Worm (Caenorhabditis elegans) whole organism, L4 larva: ENCODE data around the gene cal-4.

Experiments
- F26F4.8 ChIP-seq: fragments of 200-800 bp; sonication (Bioruptor generic); conservative IDR thresholded peaks from 2 replicates; pipeline ENCODE4 v1.3.6; 2022; ENCODE audit warnings: missing genetic modification characterization, missing compliant biosample characterization
- F37D6.2 ChIP-seq: sonication (generic microtip); optimal IDR thresholded peaks from 2 replicates; lab custom pipeline; 2016; ENCODE audit warnings: mild to moderate bottlenecking, missing genetic modification characterization, missing compliant biosample characterization
- F44E2.7 ChIP-seq: fragments of 200-800 bp; sonication (Bioruptor generic); IDR thresholded peaks from 2 replicates; pipeline ENCODE4 v2.1.2; 2022; ENCODE audit warnings: missing genetic modification characterization, missing compliant biosample characterization
- R02D3.7 ChIP-seq: fragments of 150-350 bp; sonication (generic microtip); optimal IDR thresholded peaks from 3 replicates; lab custom pipeline; 2014; ENCODE audit warnings: missing biosample characterization, missing genetic modification characterization
- Y75B8A.6 ChIP-seq: fragments of 200-800 bp; sonication (Bioruptor generic); IDR thresholded peaks from 2 replicates; pipeline ENCODE4 v1.3.6; 2022; ENCODE audit warnings: missing genetic modification reagents, missing genetic modification characterization, missing compliant biosample characterization
- ZK337.2 ChIP-seq: fragments of 200-800 bp; sonication (Bioruptor generic); IDR thresholded peaks from 2 replicates; pipeline ENCODE4 v1.3.6; 2022; ENCODE audit warnings: missing genetic modification reagents, missing genetic modification characterization, missing compliant biosample characterization
- ZK546.5 ChIP-seq, 2 experiments: sonication (generic microtip); optimal IDR thresholded peaks; 2 replicates each; lab custom pipeline; 2017; ENCODE audit warnings: missing biosample characterization in 2 of 2, missing genetic modification characterization in 2 of 2
- aha-1 ChIP-seq: fragments of 150-350 bp; peaks from one replicate; lab custom pipeline; 2014; ENCODE audit warnings: missing biosample characterization, missing genetic modification characterization
- arid-1 ChIP-seq: fragments of 200-800 bp; sonication (Bioruptor generic); conservative IDR thresholded peaks from 2 replicates; pipeline ENCODE4 v1.3.6; 2022; ENCODE audit warnings: missing genetic modification reagents, missing genetic modification characterization, missing compliant biosample characterization
- attf-4 ChIP-seq: sonication (generic microtip); optimal IDR thresholded peaks from 3 replicates; lab custom pipeline; 2017; ENCODE audit warnings: missing biosample characterization, missing genetic modification characterization
- ceh-32 ChIP-seq: sonication (generic microtip); optimal IDR thresholded peaks from 2 replicates; lab custom pipeline; 2016; ENCODE audit warnings: mild to moderate bottlenecking, missing genetic modification characterization, missing compliant biosample characterization; ENCODE audit not compliant: poor library complexity
- ceh-44 ChIP-seq: fragments of 200-800 bp; sonication (Bioruptor generic); IDR thresholded peaks from 2 replicates; pipeline ENCODE4 v1.3.6; 2022; ENCODE audit warnings: missing genetic modification reagents, missing genetic modification characterization, missing compliant biosample characterization
- daf-12 ChIP-seq: fragments of 150-350 bp; optimal IDR thresholded peaks from 2 replicates; lab custom pipeline; 2014; ENCODE audit warnings: missing biosample characterization, missing genetic modification reagents, missing genetic modification characterization
- daf-16 ChIP-seq, 3 experiments: sonication (generic microtip); optimal IDR thresholded peaks; 2 replicates each; lab custom pipeline; 2016 to 2017; ENCODE audit warnings: missing genetic modification characterization in 3 of 3, missing genetic modification reagents in 3 of 3, mild to moderate bottlenecking in 2 of 3, missing compliant biosample characterization in 2 of 3, missing biosample characterization in 1 of 3, moderate library complexity in 1 of 3
- daf-19 ChIP-seq: fragments of 200-800 bp; sonication (Bioruptor generic); conservative IDR thresholded peaks from 2 replicates; pipeline ENCODE4 v1.3.6; 2022; ENCODE audit warnings: missing genetic modification characterization, missing compliant biosample characterization
- dmd-9 ChIP-seq: fragments of 200-800 bp; sonication (Bioruptor generic); IDR thresholded peaks from 2 replicates; pipeline ENCODE4 v1.3.6; 2022; ENCODE audit warnings: missing genetic modification reagents, missing genetic modification characterization, missing compliant biosample characterization
- egl-27 ChIP-seq: sonication (generic microtip); optimal IDR thresholded peaks from 3 replicates; lab custom pipeline; 2017; ENCODE audit warnings: missing biosample characterization, missing genetic modification reagents, missing genetic modification characterization
- fos-1 ChIP-seq: fragments of 150-350 bp; optimal IDR thresholded peaks from 2 replicates; lab custom pipeline; 2014; ENCODE audit warnings: missing biosample characterization, missing genetic modification characterization
- jun-1 ChIP-seq: fragments of 150-350 bp; optimal IDR thresholded peaks from 2 replicates; lab custom pipeline; 2014; ENCODE audit warnings: missing biosample characterization, missing genetic modification reagents, missing genetic modification characterization
- lin-13 ChIP-seq: fragments of 150-350 bp; optimal IDR thresholded peaks from 2 replicates; lab custom pipeline; 2014; ENCODE audit warnings: missing biosample characterization, missing genetic modification reagents, missing genetic modification characterization
- lin-15B ChIP-seq: fragments of 150-350 bp; sonication (generic microtip); optimal IDR thresholded peaks from 3 replicates; lab custom pipeline; 2014; ENCODE audit warnings: missing biosample characterization, missing genetic modification characterization
- lin-29 ChIP-seq: fragments of 200-800 bp; sonication (Bioruptor generic); IDR thresholded peaks from 2 replicates; pipeline ENCODE4 v1.3.6; 2022; ENCODE audit warnings: missing genetic modification reagents, missing genetic modification characterization, missing compliant biosample characterization
- lin-38 ChIP-seq: fragments of 200-800 bp; sonication (Bioruptor generic); IDR thresholded peaks from 2 replicates; pipeline ENCODE4 v1.3.6; 2022; ENCODE audit warnings: missing genetic modification reagents, missing genetic modification characterization, missing compliant biosample characterization
- lin-39 ChIP-seq: fragments of 150-350 bp; optimal IDR thresholded peaks from 2 replicates; lab custom pipeline; 2014; ENCODE audit warnings: missing biosample characterization, missing genetic modification reagents, missing genetic modification characterization
- lir-3 ChIP-seq: sonication (generic microtip); optimal IDR thresholded peaks from 2 replicates; lab custom pipeline; 2016; ENCODE audit warnings: mild to moderate bottlenecking, missing genetic modification characterization, missing compliant biosample characterization
- madf-5 ChIP-seq, 2 experiments: fragments of 200-800 bp; sonication (Bioruptor generic); IDR thresholded peaks; 2 replicates each; pipeline ENCODE4 v1.3.6; 2022; ENCODE audit warnings: missing compliant biosample characterization in 2 of 2, missing genetic modification characterization in 2 of 2
- nhr-25 ChIP-seq: sonication (generic microtip); optimal IDR thresholded peaks from 2 replicates; lab custom pipeline; 2017; ENCODE audit warnings: missing genetic modification characterization, mild to moderate bottlenecking, missing compliant biosample characterization, antibody characterized with exemption, moderate library complexity, borderline replicate concordance; ENCODE audit not compliant: insufficient read depth
- nhr-28 ChIP-seq: fragments of 150-350 bp; optimal IDR thresholded peaks from 2 replicates; lab custom pipeline; 2014; ENCODE audit warnings: missing biosample characterization, missing genetic modification characterization
- nhr-41 ChIP-seq: fragments of 200-800 bp; sonication (Bioruptor generic); IDR thresholded peaks from 2 replicates; pipeline ENCODE4 v1.3.6; 2022; ENCODE audit warnings: missing genetic modification reagents, missing genetic modification characterization, missing compliant biosample characterization
- nhr-42 ChIP-seq: fragments of 200-800 bp; sonication (Bioruptor generic); IDR thresholded peaks from 2 replicates; pipeline ENCODE4 v1.3.6; 2022; ENCODE audit warnings: missing genetic modification characterization, missing compliant biosample characterization
- nhr-48 ChIP-seq: sonication (generic microtip); optimal IDR thresholded peaks from 2 replicates; lab custom pipeline; 2016; ENCODE audit warnings: mild to moderate bottlenecking, missing genetic modification characterization, missing compliant biosample characterization
- nhr-77 ChIP-seq: fragments of 150-350 bp; optimal IDR thresholded peaks from 2 replicates; lab custom pipeline; 2014; ENCODE audit warnings: missing biosample characterization, missing genetic modification characterization
- pha-4 ChIP-seq, 2 experiments: fragments of 150-350 bp in 1 of 2; fragments of 200-800 bp in 1 of 2; sonication (Bioruptor generic) in 1 of 2; IDR thresholded peaks in 1 of 2; optimal IDR thresholded peaks in 1 of 2; 2 replicates each; pipeline versions ENCODE4 v1.3.6 to Lab custom; 2014 to 2022; ENCODE audit warnings: missing genetic modification characterization in 2 of 2, missing genetic modification reagents in 2 of 2, missing biosample characterization in 1 of 2, missing compliant biosample characterization in 1 of 2
- pqm-1 ChIP-seq: sonication (generic microtip); optimal IDR thresholded peaks from 2 replicates; lab custom pipeline; 2017; ENCODE audit warnings: missing biosample characterization, missing genetic modification characterization
- saeg-2 ChIP-seq: fragments of 200-800 bp; sonication (Bioruptor generic); IDR thresholded peaks from 2 replicates; pipeline ENCODE4 v1.3.6; 2022; ENCODE audit warnings: missing genetic modification reagents, missing genetic modification characterization, missing compliant biosample characterization
- sdz-12 ChIP-seq: fragments of 200-800 bp; sonication (Bioruptor generic); optimal IDR thresholded peaks from 2 replicates; lab custom pipeline; 2018; ENCODE audit warnings: mild to moderate bottlenecking, missing genetic modification characterization, missing compliant biosample characterization
- snpc-1.2 ChIP-seq: fragments of 200-800 bp; sonication (Bioruptor generic); IDR thresholded peaks from 2 replicates; pipeline ENCODE4 v1.3.6; 2022; ENCODE audit warnings: missing genetic modification reagents, missing genetic modification characterization, missing compliant biosample characterization
- snpc-4 ChIP-seq: fragments of 150-350 bp; optimal IDR thresholded peaks from 2 replicates; lab custom pipeline; 2014; ENCODE audit warnings: missing biosample characterization, missing genetic modification characterization
- tag-97 ChIP-seq: fragments of 200-800 bp; sonication (Bioruptor generic); IDR thresholded peaks from 2 replicates; pipeline ENCODE4 v1.3.6; 2022; ENCODE audit warnings: missing genetic modification characterization, missing compliant biosample characterization
- unc-130 ChIP-seq: sonication (generic microtip); optimal IDR thresholded peaks from 2 replicates; lab custom pipeline; 2016; ENCODE audit warnings: missing genetic modification reagents, missing genetic modification characterization, missing compliant biosample characterization
- unc-62 ChIP-seq, 3 experiments: fragments of 150-350 bp in 1 of 3; sonication (generic microtip); optimal IDR thresholded peaks in 2 of 3; peaks in 1 of 3; 1 replicate in 1 of 3; 2 replicates in 2 of 3; lab custom pipeline; 2014 to 2017; ENCODE audit warnings: missing biosample characterization in 3 of 3, missing genetic modification characterization in 3 of 3, missing genetic modification reagents in 3 of 3, missing genotype in 1 of 3
- zag-1 ChIP-seq: fragments of 150-350 bp; optimal IDR thresholded peaks from 2 replicates; lab custom pipeline; 2014; ENCODE audit warnings: missing biosample characterization, missing genetic modification characterization
- zfp-3 ChIP-seq: fragments of 200-800 bp; sonication (Bioruptor generic); conservative IDR thresholded peaks from 2 replicates; pipeline ENCODE4 v1.3.6; 2022; ENCODE audit warnings: missing genetic modification reagents, missing genetic modification characterization, missing compliant biosample characterization

Gene cal-4

ce11 chrIV:10483607-10484117, 37.5 kb upstream of the cal-4 start, which contains the start of the genes F01D4.5 and ced-5 (continued):
- TF ChIP-seq lin-15B (tag; lab: Kevin White, UChicago), result no peak
- no peak for TF ChIP-seq jun-1
- TF ChIP-seq lin-13 (GFP tag; lab: Kevin White, UChicago), result no peak
- TF ChIP-seq nhr-41 (GFP tag; lab: Robert Waterston, UW), result no peak
- no peak for TF ChIP-seq pha-4 (GFP tag; IDR thresholded peaks at IDR 0.05; lab: Robert Waterston, UW)
- peak; percentile 45 for TF ChIP-seq pha-4 (tag; optimal IDR thresholded peaks at IDR 0.05; lab: Kevin White, UChicago)
- TF ChIP-seq unc-130 (GFP tag; lab: Kevin White, UChicago), result peak; percentile 87
- no peak for TF ChIP-seq zag-1
- no peak for TF ChIP-seq fos-1 (tag; lab: Kevin White, UChicago)
- no peak for TF ChIP-seq lin-39 (tag; lab: Kevin White, UChicago)
- TF ChIP-seq unc-62 (GFP tag; optimal IDR thresholded peaks at IDR 0.05 in 1 of 2; lab: Kevin White, UChicago), result no peak
- TF ChIP-seq unc-62 (tag; optimal IDR thresholded peaks at IDR 0.05; lab: Kevin White, UChicago), result no peak
- TF ChIP-seq lir-3 (tag; lab: Kevin White, UChicago), result peak; percentile 20
- TF ChIP-seq nhr-77, result no peak
- TF ChIP-seq, all 104 proteins: peak for 36

- no peak for TF ChIP-seq daf-12 (tag; lab: Kevin White, UChicago)
- TF ChIP-seq aha-1 (tag; lab: Kevin White, UChicago), result no peak
- no peak for TF ChIP-seq zfp-3 (GFP tag; lab: Robert Waterston, UW)
- no peak for TF ChIP-seq snpc-1.2 (GFP tag; lab: Robert Waterston, UW)
- TF ChIP-seq ZK337.2 (GFP tag; lab: Robert Waterston, UW), result no peak
- TF ChIP-seq F26F4.8 (GFP tag; lab: Robert Waterston, UW), result no peak
- TF ChIP-seq saeg-2, result no peak
- no peak for TF ChIP-seq lir-3 (tag; lab: Kevin White, UChicago)
- TF ChIP-seq Y75B8A.6 (GFP tag; lab: Robert Waterston, UW), result no peak
- TF ChIP-seq lin-39 (tag; lab: Kevin White, UChicago), result no peak
- TF ChIP-seq egl-27 (tag; lab: Kevin White, UChicago), result no peak
- TF ChIP-seq nhr-48 (tag; lab: Kevin White, UChicago), result no peak
- TF ChIP-seq sdz-12, result no peak
- no peak for TF ChIP-seq attf-4 (tag; lab: Kevin White, UChicago)
- no peak for TF ChIP-seq daf-19 (GFP tag; lab: Robert Waterston, UW)
- no peak for TF ChIP-seq daf-16 (GFP tag; optimal IDR thresholded peaks at IDR 0.05; lab: Kevin White, UChicago)
- no peak for TF ChIP-seq daf-16 (tag; optimal IDR thresholded peaks at IDR 0.05; lab: Kevin White, UChicago)
- TF ChIP-seq lin-29 (GFP tag; lab: Robert Waterston, UW), result no peak
- TF ChIP-seq ceh-44, result no peak
- no peak for TF ChIP-seq lin-38 (GFP tag; lab: Robert Waterston, UW)
- TF ChIP-seq, all 104 proteins: peak for 0
Observed at ce11 chrIV:10489409-10489808, 31.8 kb upstream of the cal-4 start.

- TF ChIP-seq aha-1 (tag; lab: Kevin White, UChicago) (peak; percentile 58), F44E2.7 (GFP tag; lab: Robert Waterston, UW) (no peak)
Observed at ce11 chrIV:10498401-10498800, 22.8 kb upstream of the cal-4 start.

- TF ChIP-seq nhr-48 (tag; lab: Kevin White, UChicago) (no peak), F44E2.7 (GFP tag; lab: Robert Waterston, UW) (no peak), pqm-1 (tag; lab: Kevin White, UChicago) (no peak), F37D6.2 (tag; lab: Kevin White, UChicago) (peak; percentile 41), lin-13 (GFP tag; lab: Kevin White, UChicago) (no peak), dmd-9 (GFP tag; lab: Robert Waterston, UW) (no peak), arid-1 (GFP tag; lab: Robert Waterston, UW) (no peak), daf-19 (GFP tag; lab: Robert Waterston, UW) (no peak), ZK337.2 (GFP tag; lab: Robert Waterston, UW) (peak; percentile 100), nhr-28 (tag; lab: Kevin White, UChicago) (no peak), nhr-25 (tag; lab: Kevin White, UChicago) (no peak), madf-5 (GFP tag; IDR thresholded peaks at IDR 0.05; lab: Robert Waterston, UW) (no peak), snpc-4 (tag; lab: Kevin White, UChicago) (no peak), tag-97 (GFP tag; lab: Robert Waterston, UW) (no peak), nhr-42 (GFP tag; lab: Robert Waterston, UW) (no peak), ceh-32 (no peak), unc-62 (GFP tag; optimal IDR thresholded peaks at IDR 0.05 in 1 of 2; lab: Kevin White, UChicago) (peak in 1 of 2 experiments; percentile 69), unc-62 (tag; optimal IDR thresholded peaks at IDR 0.05; lab: Kevin White, UChicago) (no peak), ZK546.5 (tag; optimal IDR thresholded peaks at IDR 0.05; lab: Kevin White, UChicago) (no peak), R02D3.7 (no peak), egl-27 (tag; lab: Kevin White, UChicago) (no peak), lin-38 (GFP tag; lab: Robert Waterston, UW) (no peak)
Observed at ce11 chrIV:10499948-10500356, 21.3 kb upstream of the cal-4 start.
